Worm (Caenorhabditis elegans) whole organism, L4 larva: ENCODE data around the gene R10E4.1.
A peak's percentile ranks its signal among the peaks of the same experiment; 100 is the strongest.

Experiments
- F26F4.8 ChIP-seq: fragments of 200-800 bp; sonication (Bioruptor generic); conservative IDR thresholded peaks from 2 replicates; pipeline ENCODE4 v1.3.6; 2022; ENCODE audit warnings: missing genetic modification characterization, missing compliant biosample characterization
- F37D6.2 ChIP-seq: sonication (generic microtip); optimal IDR thresholded peaks from 2 replicates; lab custom pipeline; 2016; ENCODE audit warnings: mild to moderate bottlenecking, missing genetic modification characterization, missing compliant biosample characterization
- F49E8.2 ChIP-seq: sonication (generic microtip); optimal IDR thresholded peaks from 2 replicates; lab custom pipeline; 2016; ENCODE audit warnings: missing compliant biosample characterization, mild to moderate bottlenecking, missing genetic modification characterization, borderline replicate concordance
- R02D3.7 ChIP-seq: fragments of 150-350 bp; sonication (generic microtip); optimal IDR thresholded peaks from 3 replicates; lab custom pipeline; 2014; ENCODE audit warnings: missing biosample characterization, missing genetic modification characterization
- Y105C5A.15 ChIP-seq: fragments of 200-800 bp; sonication (Bioruptor generic); IDR thresholded peaks from 2 replicates; pipeline ENCODE4 v1.3.6; 2022; ENCODE audit warnings: missing genetic modification characterization, missing compliant biosample characterization
- Y48G9A.11 ChIP-seq: fragments of 200-800 bp; sonication (Bioruptor generic); IDR thresholded peaks from 2 replicates; pipeline ENCODE4 v1.3.6; 2022; ENCODE audit warnings: missing genetic modification reagents, missing genetic modification characterization, missing compliant biosample characterization
- Y5F2A.4 ChIP-seq: fragments of 200-800 bp; sonication (Bioruptor generic); optimal IDR thresholded peaks from 2 replicates; lab custom pipeline; 2018; ENCODE audit warnings: mild to moderate bottlenecking, missing genetic modification characterization, missing compliant biosample characterization
- aha-1 ChIP-seq: fragments of 150-350 bp; peaks from one replicate; lab custom pipeline; 2014; ENCODE audit warnings: missing biosample characterization, missing genetic modification characterization
- aly-2 ChIP-seq: sonication (generic microtip); optimal IDR thresholded peaks from 2 replicates; lab custom pipeline; 2018; ENCODE audit warnings: missing biosample characterization, missing genetic modification characterization
- arid-1 ChIP-seq: fragments of 200-800 bp; sonication (Bioruptor generic); conservative IDR thresholded peaks from 2 replicates; pipeline ENCODE4 v1.3.6; 2022; ENCODE audit warnings: missing genetic modification reagents, missing genetic modification characterization, missing compliant biosample characterization
- attf-4 ChIP-seq: sonication (generic microtip); optimal IDR thresholded peaks from 3 replicates; lab custom pipeline; 2017; ENCODE audit warnings: missing biosample characterization, missing genetic modification characterization
- ceh-32 ChIP-seq: sonication (generic microtip); optimal IDR thresholded peaks from 2 replicates; lab custom pipeline; 2016; ENCODE audit warnings: mild to moderate bottlenecking, missing genetic modification characterization, missing compliant biosample characterization; ENCODE audit not compliant: poor library complexity
- ceh-44 ChIP-seq: fragments of 200-800 bp; sonication (Bioruptor generic); IDR thresholded peaks from 2 replicates; pipeline ENCODE4 v1.3.6; 2022; ENCODE audit warnings: missing genetic modification reagents, missing genetic modification characterization, missing compliant biosample characterization
- daf-12 ChIP-seq: fragments of 150-350 bp; optimal IDR thresholded peaks from 2 replicates; lab custom pipeline; 2014; ENCODE audit warnings: missing biosample characterization, missing genetic modification reagents, missing genetic modification characterization
- daf-16 ChIP-seq, 3 experiments: sonication (generic microtip); optimal IDR thresholded peaks; 2 replicates each; lab custom pipeline; 2016 to 2017; ENCODE audit warnings: missing genetic modification characterization in 3 of 3, missing genetic modification reagents in 3 of 3, mild to moderate bottlenecking in 2 of 3, missing compliant biosample characterization in 2 of 3, missing biosample characterization in 1 of 3, moderate library complexity in 1 of 3
- daf-8 ChIP-seq: fragments of 200-800 bp; sonication (Bioruptor generic); IDR thresholded peaks from 2 replicates; pipeline ENCODE4 v1.3.6; 2022; ENCODE audit warnings: missing genetic modification characterization, missing compliant biosample characterization
- dpl-1 ChIP-seq: fragments of 150-350 bp; optimal IDR thresholded peaks from 2 replicates; lab custom pipeline; 2014; ENCODE audit warnings: missing biosample characterization, missing genetic modification reagents, missing genetic modification characterization
- duxl-1 ChIP-seq: sonication (generic microtip); optimal IDR thresholded peaks from 2 replicates; lab custom pipeline; 2016; ENCODE audit warnings: mild to moderate bottlenecking, missing genetic modification characterization, moderate library complexity, missing compliant biosample characterization; ENCODE audit not compliant: poor library complexity
- dve-1 ChIP-seq: sonication (generic microtip); optimal IDR thresholded peaks from 2 replicates; lab custom pipeline; 2017; ENCODE audit warnings: antibody characterized with exemption, mild to moderate bottlenecking, missing genetic modification characterization, missing compliant biosample characterization; ENCODE audit not compliant: insufficient read depth
- egl-27 ChIP-seq: sonication (generic microtip); optimal IDR thresholded peaks from 3 replicates; lab custom pipeline; 2017; ENCODE audit warnings: missing biosample characterization, missing genetic modification reagents, missing genetic modification characterization
- fkh-10 ChIP-seq: fragments of 150-350 bp; optimal IDR thresholded peaks from 2 replicates; lab custom pipeline; 2014; ENCODE audit warnings: missing biosample characterization, missing genetic modification reagents, missing genetic modification characterization
- fos-1 ChIP-seq: fragments of 150-350 bp; optimal IDR thresholded peaks from 2 replicates; lab custom pipeline; 2014; ENCODE audit warnings: missing biosample characterization, missing genetic modification characterization
- hlh-11 ChIP-seq: fragments of 200-800 bp; sonication (Bioruptor generic); optimal IDR thresholded peaks from 2 replicates; lab custom pipeline; 2018; ENCODE audit warnings: mild to moderate bottlenecking, missing genetic modification characterization, missing compliant biosample characterization
- hlh-30 ChIP-seq: sonication (generic microtip); optimal IDR thresholded peaks from 2 replicates; lab custom pipeline; 2017; ENCODE audit warnings: antibody characterized with exemption, mild to moderate bottlenecking, missing genetic modification characterization, missing compliant biosample characterization; ENCODE audit not compliant: insufficient read depth
- hmg-1.1 ChIP-seq: fragments of 200-800 bp; sonication (Bioruptor generic); IDR thresholded peaks from 2 replicates; pipeline ENCODE4 v1.3.6; 2022; ENCODE audit warnings: missing genetic modification reagents, missing genetic modification characterization, missing compliant biosample characterization
- jun-1 ChIP-seq: fragments of 150-350 bp; optimal IDR thresholded peaks from 2 replicates; lab custom pipeline; 2014; ENCODE audit warnings: missing biosample characterization, missing genetic modification reagents, missing genetic modification characterization
- lin-1 ChIP-seq: fragments of 200-800 bp; sonication (Bioruptor generic); IDR thresholded peaks from 2 replicates; pipeline ENCODE4 v1.3.6; 2022; ENCODE audit warnings: missing genetic modification reagents, missing genetic modification characterization, missing compliant biosample characterization
- lin-13 ChIP-seq: fragments of 150-350 bp; optimal IDR thresholded peaks from 2 replicates; lab custom pipeline; 2014; ENCODE audit warnings: missing biosample characterization, missing genetic modification reagents, missing genetic modification characterization
- lin-29 ChIP-seq: fragments of 200-800 bp; sonication (Bioruptor generic); IDR thresholded peaks from 2 replicates; pipeline ENCODE4 v1.3.6; 2022; ENCODE audit warnings: missing genetic modification reagents, missing genetic modification characterization, missing compliant biosample characterization
- lin-38 ChIP-seq: fragments of 200-800 bp; sonication (Bioruptor generic); IDR thresholded peaks from 2 replicates; pipeline ENCODE4 v1.3.6; 2022; ENCODE audit warnings: missing genetic modification reagents, missing genetic modification characterization, missing compliant biosample characterization
- lin-39 ChIP-seq: fragments of 150-350 bp; optimal IDR thresholded peaks from 2 replicates; lab custom pipeline; 2014; ENCODE audit warnings: missing biosample characterization, missing genetic modification reagents, missing genetic modification characterization
- lir-3 ChIP-seq: sonication (generic microtip); optimal IDR thresholded peaks from 2 replicates; lab custom pipeline; 2016; ENCODE audit warnings: mild to moderate bottlenecking, missing genetic modification characterization, missing compliant biosample characterization
- madf-5 ChIP-seq, 2 experiments: fragments of 200-800 bp; sonication (Bioruptor generic); IDR thresholded peaks; 2 replicates each; pipeline ENCODE4 v1.3.6; 2022; ENCODE audit warnings: missing compliant biosample characterization in 2 of 2, missing genetic modification characterization in 2 of 2
- mdl-1 ChIP-seq, 2 experiments: fragments of 150-350 bp in 1 of 2; sonication (generic microtip) in 1 of 2; optimal IDR thresholded peaks; 2 replicates each; lab custom pipeline; 2014 to 2017; ENCODE audit warnings: missing biosample characterization in 2 of 2, missing genetic modification characterization in 2 of 2
- mep-1 ChIP-seq: fragments of 150-350 bp; sonication (generic microtip); optimal IDR thresholded peaks from 3 replicates; lab custom pipeline; 2014; ENCODE audit warnings: missing biosample characterization, missing genetic modification characterization
- mes-2 ChIP-seq: sonication (generic microtip); optimal IDR thresholded peaks from 2 replicates; lab custom pipeline; 2016; ENCODE audit warnings: missing genotype, mild to moderate bottlenecking, missing genetic modification characterization, missing compliant biosample characterization; ENCODE audit not compliant: poor library complexity, severe bottlenecking
- mxl-2 ChIP-seq: fragments of 200-800 bp; sonication (Bioruptor generic); conservative IDR thresholded peaks from 2 replicates; pipeline ENCODE4 v1.3.6; 2022; ENCODE audit warnings: missing genetic modification reagents, missing genetic modification characterization, missing compliant biosample characterization
- nhr-102 ChIP-seq: sonication (generic microtip); optimal IDR thresholded peaks from 2 replicates; lab custom pipeline; 2016; ENCODE audit warnings: mild to moderate bottlenecking, missing genetic modification characterization, moderate library complexity, missing compliant biosample characterization
- nhr-237 ChIP-seq: sonication (generic microtip); optimal IDR thresholded peaks from 2 replicates; lab custom pipeline; 2017; ENCODE audit warnings: missing biosample characterization, missing genetic modification characterization
- nhr-28 ChIP-seq: fragments of 150-350 bp; optimal IDR thresholded peaks from 2 replicates; lab custom pipeline; 2014; ENCODE audit warnings: missing biosample characterization, missing genetic modification characterization
- nhr-48 ChIP-seq: sonication (generic microtip); optimal IDR thresholded peaks from 2 replicates; lab custom pipeline; 2016; ENCODE audit warnings: mild to moderate bottlenecking, missing genetic modification characterization, missing compliant biosample characterization
- nhr-6 ChIP-seq: fragments of 150-350 bp; optimal IDR thresholded peaks from 2 replicates; lab custom pipeline; 2014; ENCODE audit warnings: missing biosample characterization, missing genetic modification characterization
- pqm-1 ChIP-seq: sonication (generic microtip); optimal IDR thresholded peaks from 2 replicates; lab custom pipeline; 2017; ENCODE audit warnings: missing biosample characterization, missing genetic modification characterization
- rbr-2 ChIP-seq: sonication (generic microtip); optimal IDR thresholded peaks from 2 replicates; lab custom pipeline; 2016; ENCODE audit warnings: missing genotype, missing genetic modification characterization, missing compliant biosample characterization
- spr-1 ChIP-seq: sonication (generic microtip); optimal IDR thresholded peaks from 2 replicates; lab custom pipeline; 2016; ENCODE audit warnings: mild to moderate bottlenecking, missing genetic modification characterization, missing compliant biosample characterization
- unc-130 ChIP-seq: sonication (generic microtip); optimal IDR thresholded peaks from 2 replicates; lab custom pipeline; 2016; ENCODE audit warnings: missing genetic modification reagents, missing genetic modification characterization, missing compliant biosample characterization
- zip-11 ChIP-seq: fragments of 200-800 bp; sonication (Bioruptor generic); IDR thresholded peaks from 2 replicates; pipeline ENCODE4 v1.3.6; 2022; ENCODE audit warnings: missing genetic modification characterization, missing compliant biosample characterization
- zip-2 ChIP-seq: fragments of 150-350 bp; optimal IDR thresholded peaks from 2 replicates; lab custom pipeline; 2014; ENCODE audit warnings: missing biosample characterization, missing genetic modification characterization
- ztf-11 ChIP-seq: fragments of 150-350 bp; optimal IDR thresholded peaks from 2 replicates; lab custom pipeline; 2014; ENCODE audit warnings: missing biosample characterization, missing genetic modification characterization

Gene R10E4.1

ce11 chrIII:4269220-4269935, at the start of gene R10E4.1, which contains the start of gene sftb-1:
TSS of gene R10E4.1 (plus strand) at chrIII:4269743.
TSS of gene sftb-1 (minus strand) at chrIII:4269270.
- TF ChIP-seq Y105C5A.15 (GFP tag; lab: Robert Waterston, UW) (no peak), lin-13 (GFP tag; lab: Kevin White, UChicago) (no peak), ceh-44 (GFP tag; lab: Robert Waterston, UW) (no peak), hlh-30 (tag; lab: Kevin White, UChicago) (peak; percentile 60), mxl-2 (GFP tag; lab: Robert Waterston, UW) (no peak), nhr-6 (peak; percentile 55), rbr-2 (tag; lab: Kevin White, UChicago) (peak; percentile 50), Y5F2A.4 (GFP tag; lab: Kevin White, UChicago) (no peak), egl-27 (tag; lab: Kevin White, UChicago) (no peak), ztf-11 (no peak), duxl-1 (tag; lab: Kevin White, UChicago) (peak; percentile 23), F26F4.8 (GFP tag; lab: Robert Waterston, UW) (no peak), F49E8.2 (tag; lab: Kevin White, UChicago) (no peak), nhr-102 (peak; percentile 45), nhr-48 (peak; percentile 28), spr-1 (tag; lab: Kevin White, UChicago) (no peak), mes-2 (tag; lab: Kevin White, UChicago) (peak; percentile 80), dve-1 (tag; lab: Kevin White, UChicago) (peak; percentile 71), F37D6.2 (peak; percentile 15), pqm-1 (tag; lab: Kevin White, UChicago) (no peak), fos-1 (tag; lab: Kevin White, UChicago) (no peak), mdl-1 (tag; optimal IDR thresholded peaks at IDR 0.05; lab: Kevin White, UChicago) (peak in 1 of 2 experiments; percentile 20), ceh-32 (tag; lab: Kevin White, UChicago) (no peak), daf-12 (tag; lab: Kevin White, UChicago) (no peak), fkh-10 (peak; percentile 50), hmg-1.1 (GFP tag; lab: Robert Waterston, UW) (peak; percentile 47; the same call in 1 of the 2 replicates), nhr-237 (no peak), R02D3.7 (tag; lab: Kevin White, UChicago) (no peak), lin-39 (tag; lab: Kevin White, UChicago) (no peak), lin-1 (GFP tag; lab: Robert Waterston, UW) (no peak), hlh-11 (tag; lab: Kevin White, UChicago) (peak; percentile 67), attf-4 (tag; lab: Kevin White, UChicago) (no peak), lin-29 (GFP tag; lab: Robert Waterston, UW) (no peak), arid-1 (no peak), aly-2 (tag; lab: Kevin White, UChicago) (no peak), lir-3 (tag; lab: Kevin White, UChicago) (no peak), aha-1 (tag; lab: Kevin White, UChicago) (peak; percentile 85), zip-2 (tag; lab: Kevin White, UChicago) (no peak), madf-5 (GFP tag; IDR thresholded peaks at IDR 0.05; lab: Robert Waterston, UW) (no peak), unc-130 (GFP tag; lab: Kevin White, UChicago) (no peak), daf-8 (GFP tag; lab: Robert Waterston, UW) (no peak), jun-1 (tag; lab: Kevin White, UChicago) (no peak), zip-11 (GFP tag; lab: Robert Waterston, UW) (no peak), dpl-1 (peak; percentile 81), Y48G9A.11 (GFP tag; lab: Robert Waterston, UW) (no peak), mep-1 (peak; percentile 61), lin-38 (peak; percentile 67), daf-16 (GFP tag; optimal IDR thresholded peaks at IDR 0.05; lab: Kevin White, UChicago) (peak in 1 of 2 experiments; percentile 20), daf-16 (tag; optimal IDR thresholded peaks at IDR 0.05; lab: Kevin White, UChicago) (no peak), nhr-28 (peak; percentile 36)
